Fruit fly (Drosophila melanogaster) whole organism: ENCODE data around the gene eIF4E6.

Experiments used
- CG8478 ChIP-seq: fragments of >200 bp; optimal IDR thresholded peaks from 2 replicates; lab custom pipeline; 2018; ENCODE audit warnings: inconsistent platforms
- Dll ChIP-seq: fragments of >200 bp; optimal IDR thresholded peaks from 2 replicates; lab custom pipeline; 2017
- EcR ChIP-seq, 2 experiments: fragments of >200 bp; optimal IDR thresholded peaks; 2 replicates each; lab custom pipeline; 2017; ENCODE audit warnings: missing biosample characterization in 2 of 2, missing genetic modification characterization in 2 of 2, missing genetic modification reagents in 2 of 2
- psq ChIP-seq: fragments of >200 bp; optimal IDR thresholded peaks from 2 replicates; lab custom pipeline; 2017
- usp ChIP-seq: fragments of >200 bp; optimal IDR thresholded peaks from 2 replicates; lab custom pipeline; 2017; ENCODE audit warnings: missing biosample characterization, missing genetic modification characterization, mixed read lengths

- no peak for TF ChIP-seq usp (GFP tag; lab: Kevin White, UChicago)
- no peak for TF ChIP-seq CG8478 (lab: Kevin White, UChicago)
- no peak for TF ChIP-seq psq (lab: Kevin White, UChicago)
- TF ChIP-seq Dll (lab: Kevin White, UChicago), result no peak
- no peak for TF ChIP-seq EcR (GFP tag; optimal IDR thresholded peaks at IDR 0.05; lab: Kevin White, UChicago)
Measured at dm6 chr3R:29024671-29025070, 2.3 kb downstream of the eIF4E6 start, which contains the start of gene CG14518.
